Worm (Caenorhabditis elegans) whole organism, late embryonic: Measurements from ENCODE around the gene clc-9.

Source experiments
- F13H6.1 ChIP-seq: sonication (generic microtip); optimal IDR thresholded peaks from 2 replicates; lab custom pipeline; 2016; ENCODE audit warnings: missing genetic modification characterization, missing compliant biosample characterization
- K02D7.2 ChIP-seq: sonication (generic microtip); optimal IDR thresholded peaks from 2 replicates; lab custom pipeline; 2017; ENCODE audit warnings: mild to moderate bottlenecking, missing genetic modification characterization, missing compliant biosample characterization
- K09A11.1 ChIP-seq: sonication (generic microtip); optimal IDR thresholded peaks from 2 replicates; lab custom pipeline; 2017; ENCODE audit warnings: antibody characterized with exemption, mild to moderate bottlenecking, missing genetic modification characterization, missing compliant biosample characterization; ENCODE audit not compliant: insufficient read depth
- ama-1 ChIP-seq: fragments of 150-350 bp; optimal IDR thresholded peaks from 2 replicates; lab custom pipeline; 2014
- che-1 ChIP-seq: sonication (generic microtip); optimal IDR thresholded peaks from 2 replicates; lab custom pipeline; 2016; ENCODE audit warnings: mild to moderate bottlenecking, missing genetic modification characterization, missing compliant biosample characterization
- elt-2 ChIP-seq: sonication (generic microtip); optimal IDR thresholded peaks from 2 replicates; lab custom pipeline; 2016; ENCODE audit warnings: missing genetic modification reagents, missing genetic modification characterization, missing compliant biosample characterization
- fkh-10 ChIP-seq: fragments of 150-350 bp; optimal IDR thresholded peaks from 2 replicates; lab custom pipeline; 2014; ENCODE audit warnings: missing biosample characterization, missing genetic modification reagents, missing genetic modification characterization
- madf-2 ChIP-seq: sonication (generic microtip); optimal IDR thresholded peaks from 2 replicates; lab custom pipeline; 2017; ENCODE audit warnings: missing genetic modification characterization, missing compliant biosample characterization
- mec-3 ChIP-seq: sonication (generic microtip); optimal IDR thresholded peaks from 2 replicates; lab custom pipeline; 2016; ENCODE audit warnings: borderline replicate concordance, missing genetic modification characterization, missing compliant biosample characterization
- pag-3 ChIP-seq: sonication (generic microtip); optimal IDR thresholded peaks from 2 replicates; lab custom pipeline; 2016; ENCODE audit warnings: missing compliant biosample characterization, missing genetic modification characterization, borderline replicate concordance
- pax-1 ChIP-seq: fragments of 150-350 bp; optimal IDR thresholded peaks from 2 replicates; lab custom pipeline; 2014; ENCODE audit warnings: missing biosample characterization, missing genetic modification characterization
- pha-4 ChIP-seq: fragments of 150-350 bp; optimal IDR thresholded peaks from 2 replicates; lab custom pipeline; 2018; ENCODE audit warnings: missing biosample characterization, missing genetic modification reagents, missing genetic modification characterization
- pqm-1 ChIP-seq: sonication (generic microtip); optimal IDR thresholded peaks from 2 replicates; lab custom pipeline; 2016; ENCODE audit warnings: missing genetic modification characterization, missing compliant biosample characterization

DNA sequence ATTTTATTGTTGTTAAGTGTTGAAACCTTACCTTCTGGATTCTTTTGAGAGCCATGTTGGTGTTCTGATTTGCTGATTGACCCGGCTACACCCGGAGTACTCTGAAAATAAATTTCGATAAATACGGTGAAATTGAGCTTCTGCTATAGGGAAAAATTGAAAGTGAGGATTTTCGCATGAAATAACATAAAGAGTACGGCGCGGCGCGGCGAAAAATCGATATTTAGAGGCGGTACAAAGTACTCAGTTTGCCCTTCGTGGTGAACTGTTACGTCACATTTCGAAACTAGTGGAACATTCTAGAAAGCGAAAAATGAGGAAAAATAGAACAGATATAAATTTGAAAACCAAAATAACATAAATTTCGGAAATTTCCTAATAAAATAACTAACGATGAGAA is 30.6 kb upstream of the clc-9 start, which contains the start of gene let-70:
- TF ChIP-seq fkh-10 (GFP tag; lab: Kevin White, UChicago) (no peak), ama-1 (no peak), F13H6.1 (tag; lab: Kevin White, UChicago) (no peak), pax-1 (tag; lab: Kevin White, UChicago) (no peak), pag-3 (no peak), madf-2 (tag; lab: Kevin White, UChicago) (no peak), elt-2 (tag; lab: Kevin White, UChicago) (no peak), K02D7.2 (no peak), mec-3 (tag; lab: Kevin White, UChicago) (no peak), pqm-1 (no peak), pha-4 (tag; lab: Kevin White, UChicago) (no peak), K09A11.1 (tag; lab: Kevin White, UChicago) (no peak), che-1 (no peak)
